Fruit fly (Drosophila melanogaster) whole organism, prepupa: ENCODE measurements around the gene betaCOP.

Source experiments
- CG31627 ChIP-seq: fragments of 200-800 bp; sonication (Bioruptor generic); optimal IDR thresholded peaks from 3 replicates; lab custom pipeline; 2016; ENCODE audit warnings: missing biosample characterization, missing genetic modification characterization
- CG3919 ChIP-seq: fragments of 200-800 bp; sonication (Bioruptor generic); optimal IDR thresholded peaks from 3 replicates; lab custom pipeline; 2016; ENCODE audit warnings: missing biosample characterization, missing genetic modification characterization
- CG7368 ChIP-seq: fragments of 200-800 bp; sonication (Bioruptor generic); optimal IDR thresholded peaks from 3 replicates; lab custom pipeline; 2016; ENCODE audit warnings: missing biosample characterization, missing genetic modification characterization
- Gug ChIP-seq: fragments of 200-800 bp; sonication (Bioruptor generic); IDR thresholded peaks from 2 replicates; pipeline ENCODE4 v1.3.6; 2022; ENCODE audit warnings: missing biosample characterization, missing genetic modification characterization
- Hr4 ChIP-seq: fragments of 200-800 bp; sonication (Bioruptor generic); optimal IDR thresholded peaks from 3 replicates; lab custom pipeline; 2016; ENCODE audit warnings: missing biosample characterization, missing genetic modification characterization
- Met ChIP-seq: fragments of 200-800 bp; sonication (Bioruptor generic); optimal IDR thresholded peaks from 3 replicates; lab custom pipeline; 2016; ENCODE audit warnings: missing biosample characterization, missing genetic modification characterization
- dsx ChIP-seq: fragments of 200-800 bp; optimal IDR thresholded peaks from 3 replicates; lab custom pipeline; 2019; ENCODE audit warnings: missing biosample characterization, mild to moderate bottlenecking, missing genetic modification characterization, moderate library complexity; ENCODE audit not compliant: poor library complexity, severe bottlenecking

DNA sequence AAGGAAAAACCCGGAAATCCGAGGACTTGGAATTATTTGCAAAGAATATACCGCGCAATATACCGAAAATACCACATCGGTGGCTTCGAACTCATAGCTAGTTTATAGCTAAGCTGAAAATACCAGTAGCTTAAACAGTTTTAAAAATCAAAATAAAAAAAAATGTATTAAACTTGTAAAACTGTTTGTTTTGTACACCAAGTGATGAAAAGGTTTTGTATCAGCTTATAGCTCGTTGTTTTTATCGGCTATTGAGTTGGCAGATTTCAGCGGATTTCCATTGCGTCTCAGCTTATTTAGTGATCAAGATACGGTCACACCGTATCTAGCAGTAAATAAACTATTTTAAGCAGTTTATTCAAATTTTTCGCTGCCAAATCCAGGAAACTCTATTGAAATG lies 5.3 kb downstream of the betaCOP start, which contains the start of the genes por and CG6179:
- TF ChIP-seq CG3919 (GFP tag; lab: Kevin White, UChicago): no peak
- TF ChIP-seq Gug (GFP tag; lab: Robert Waterston, UW): no peak
- TF ChIP-seq Met (GFP tag; lab: Kevin White, UChicago): no peak
- TF ChIP-seq CG31627: no peak
- no peak for TF ChIP-seq Hr4 (GFP tag; lab: Kevin White, UChicago)
- no peak for TF ChIP-seq CG7368 (GFP tag; lab: Kevin White, UChicago)
- TF ChIP-seq dsx (GFP tag; lab: Kevin White, UChicago): no peak
